Fruit fly (Drosophila melanogaster): Measurements from ENCODE around the gene dmGlut.

dm6 chr2L:12027435-12027834, at the start of gene dmGlut:
- TF ChIP-seq CG1620 (GFP tag; optimal IDR thresholded peaks at IDR 0.05), result no peak
- no peak for TF ChIP-seq Crg-1 (GFP tag; optimal IDR thresholded peaks at IDR 0.05)
- no peak for TF ChIP-seq kay (GFP tag; ENCODE audit: borderline replicate concordance)
- no peak for TF ChIP-seq CG7045 (GFP tag; optimal IDR thresholded peaks at IDR 0.05)
- TF ChIP-seq toe (GFP tag; optimal IDR thresholded peaks at IDR 0.05), result no peak
- TF ChIP-seq Mnt (GFP tag; optimal IDR thresholded peaks at IDR 0.05), result no peak
